Worm (Caenorhabditis elegans): ENCODE results near the gene T25D10.4.

Gene T25D10.4

DNA sequence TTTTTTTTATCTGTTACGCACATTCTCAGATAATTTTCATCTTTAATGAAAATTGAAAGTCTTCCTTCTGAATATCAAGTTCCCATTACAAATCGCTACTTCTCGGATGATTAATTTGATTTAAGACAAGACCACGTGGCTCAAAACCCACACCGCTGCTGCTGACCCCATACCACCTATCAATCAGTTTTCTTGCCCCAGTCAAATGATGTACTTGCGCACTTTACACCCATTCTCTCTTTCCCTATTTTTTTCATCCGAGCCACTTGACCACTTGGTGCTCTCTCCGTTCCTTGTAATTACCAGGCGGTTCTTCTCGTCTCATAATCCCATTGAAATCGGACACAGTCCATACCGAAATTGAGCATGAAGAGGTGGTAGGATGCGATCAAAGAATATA, 16.0 kb downstream of the T25D10.4 start:
- TF ChIP-seq mec-3 (tag; optimal IDR thresholded peaks at IDR 0.05; ENCODE audit: borderline replicate concordance) (no peak), zip-5 (tag; optimal IDR thresholded peaks at IDR 0.05) (no peak), unc-55 (GFP tag; optimal IDR thresholded peaks at IDR 0.05) (peak; percentile 52)

DNA sequence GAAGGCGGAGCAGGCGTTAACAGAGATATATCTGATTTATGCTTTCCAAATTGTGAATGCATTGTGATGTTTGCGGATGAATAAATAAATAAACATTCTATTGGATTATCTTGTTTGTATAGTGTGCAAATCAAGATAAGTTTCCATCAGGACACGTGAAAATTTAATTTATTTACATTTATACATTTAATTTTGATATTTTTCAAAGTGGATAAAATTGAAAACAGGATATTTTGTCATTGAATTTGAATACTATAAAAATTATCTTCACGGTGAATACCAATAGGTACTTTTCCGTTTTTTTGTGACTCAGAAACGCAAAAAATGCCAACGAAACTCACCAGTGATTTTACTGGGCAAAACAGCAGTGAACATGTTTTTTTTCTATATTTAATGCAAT, 18.9 kb downstream of the T25D10.4 start, which contains the start of gene F58F12.3:
TSS of gene F58F12.3 (minus strand) at position 101 of the 400 bp plus-strand sequence.
- TF ChIP-seq ceh-24 (tag; optimal IDR thresholded peaks at IDR 0.05): no peak
- TF ChIP-seq hlh-15 (tag; optimal IDR thresholded peaks at IDR 0.05): no peak

DNA sequence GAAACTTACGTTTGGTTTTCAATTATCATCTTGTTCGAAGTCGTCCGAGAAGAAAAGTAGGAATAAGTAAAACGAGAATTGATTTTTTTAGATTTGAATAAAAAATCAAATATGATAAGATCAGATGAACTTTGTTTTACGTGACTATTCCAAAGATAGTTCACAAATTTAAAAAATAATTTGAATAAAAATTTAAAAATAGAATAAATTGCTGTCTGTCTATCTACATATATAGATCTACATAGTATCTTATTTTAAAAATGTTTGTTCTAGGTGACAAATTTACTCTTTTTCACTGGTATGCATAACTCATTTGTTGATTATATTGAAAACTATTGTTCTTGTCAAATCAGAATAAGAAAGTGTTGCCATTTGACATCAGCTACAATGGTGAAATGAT, 22.1 kb downstream of the T25D10.4 start, which contains the start of gene F58F12.2:
TSS of gene F58F12.2 (minus strand) at position 101 of the 400 bp plus-strand sequence.
- TF ChIP-seq ceh-48 (tag; optimal IDR thresholded peaks at IDR 0.05) (no peak), unc-42 (tag; optimal IDR thresholded peaks at IDR 0.05) (no peak), syd-9 (tag; optimal IDR thresholded peaks at IDR 0.05) (no peak), sdc-2 (tag; optimal IDR thresholded peaks at IDR 0.05) (no peak), nhr-232 (tag; optimal IDR thresholded peaks at IDR 0.05) (no peak), ceh-18 (tag; optimal IDR thresholded peaks at IDR 0.05) (no peak), F13H6.1 (tag; optimal IDR thresholded peaks at IDR 0.05) (no peak), lim-6 (tag; optimal IDR thresholded peaks at IDR 0.05) (no peak), K02D7.2 (tag; optimal IDR thresholded peaks at IDR 0.05) (no peak), ceh-6 (GFP tag; optimal IDR thresholded peaks at IDR 0.05) (no peak), ref-2 (tag; optimal IDR thresholded peaks at IDR 0.05) (no peak), eyg-1 (tag; optimal IDR thresholded peaks at IDR 0.05) (no peak), pat-9 (tag; optimal IDR thresholded peaks at IDR 0.05) (no peak), C38D4.7 (GFP tag; optimal IDR thresholded peaks at IDR 0.05) (no peak), pha-4 (tag; optimal IDR thresholded peaks at IDR 0.05) (no peak), ceh-31 (tag; optimal IDR thresholded peaks at IDR 0.05) (no peak), ama-1 (optimal IDR thresholded peaks at IDR 0.05) (no peak), hlh-30 (tag; optimal IDR thresholded peaks at IDR 0.05; ENCODE audit: insufficient read depth) (no peak), ceh-19 (GFP tag; optimal IDR thresholded peaks at IDR 0.05) (no peak)

DNA sequence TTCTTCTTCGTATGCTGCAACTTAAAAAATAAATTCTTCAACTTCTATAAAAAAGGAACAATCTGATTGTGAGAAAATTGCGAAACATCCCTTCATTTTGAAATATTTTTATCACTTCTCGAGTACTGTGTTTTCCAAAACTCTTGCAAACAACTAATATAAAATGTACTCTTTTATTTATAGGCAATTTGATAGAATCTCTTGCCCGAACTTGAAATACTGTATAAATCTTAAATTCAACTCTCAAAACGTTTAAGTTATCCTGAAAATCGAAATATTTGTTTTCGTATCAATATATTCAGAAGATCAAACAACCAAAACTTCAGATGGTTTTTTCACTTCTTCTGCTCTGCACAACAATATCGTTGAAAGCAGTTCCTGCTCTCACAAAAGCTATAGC, 23.6 kb downstream of the T25D10.4 start, which contains the start of gene F58F12.4:
TSS of gene F58F12.4 (plus strand) at position 301 of the 400 bp plus-strand sequence.
- TF ChIP-seq F13H6.1 (tag; optimal IDR thresholded peaks at IDR 0.05) (no peak), hlh-6 (tag; optimal IDR thresholded peaks at IDR 0.05) (no peak), hlh-13 (GFP tag; optimal IDR thresholded peaks at IDR 0.05) (no peak), sox-2 (GFP tag; IDR thresholded peaks at IDR 0.05) (no peak), ceh-14 (tag; optimal IDR thresholded peaks at IDR 0.05) (no peak), ceh-18 (tag; optimal IDR thresholded peaks at IDR 0.05) (no peak), fkh-10 (GFP tag; optimal IDR thresholded peaks at IDR 0.05) (no peak), pha-2 (tag; optimal IDR thresholded peaks at IDR 0.05) (no peak), ceh-22 (tag; optimal IDR thresholded peaks at IDR 0.05) (no peak)

DNA sequence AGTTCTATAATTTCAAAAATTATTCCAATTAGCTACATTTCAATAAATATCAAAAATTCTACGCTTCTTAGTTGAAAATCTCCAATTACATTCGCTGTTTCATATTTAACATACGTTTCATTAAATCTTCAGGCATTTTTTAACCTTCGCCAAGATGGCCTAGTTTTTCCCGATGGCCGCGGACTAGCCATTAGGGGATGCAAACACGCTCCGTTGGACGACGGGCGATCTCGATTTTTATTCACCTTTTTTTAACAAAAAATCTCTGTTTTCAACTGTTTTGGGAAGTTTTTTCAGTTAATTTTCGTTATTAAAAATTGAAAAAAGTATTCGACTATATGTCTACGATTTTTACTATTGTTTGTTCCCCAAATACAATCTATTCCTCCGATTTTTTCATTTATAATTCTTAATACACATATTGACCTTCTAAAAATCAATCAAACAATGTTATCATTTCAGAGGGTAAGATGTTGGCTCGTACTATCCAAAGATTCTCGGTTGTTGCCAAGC, 26.8 kb downstream of the T25D10.4 start, which contains the start of gene F58F12.1:
TSS of gene F58F12.1 (plus strand) at position 463 of the 513 bp plus-strand sequence.
- TF ChIP-seq ceh-2 (tag; optimal IDR thresholded peaks at IDR 0.05): peak; percentile 88
- no peak for TF ChIP-seq ceh-30 (tag; optimal IDR thresholded peaks at IDR 0.05)
- TF ChIP-seq lin-11 (tag; optimal IDR thresholded peaks at IDR 0.05): no peak
- TF ChIP-seq zip-5 (tag; optimal IDR thresholded peaks at IDR 0.05): peak; percentile 44
- peak; percentile 28 for TF ChIP-seq dmd-4 (tag; optimal IDR thresholded peaks at IDR 0.05; ENCODE audit: borderline replicate concordance)
- TF ChIP-seq eyg-1 (tag; optimal IDR thresholded peaks at IDR 0.05): no peak
- TF ChIP-seq ets-4 (tag; optimal IDR thresholded peaks at IDR 0.05): peak; percentile 82
- TF ChIP-seq mec-3 (tag; optimal IDR thresholded peaks at IDR 0.05; ENCODE audit: borderline replicate concordance): no peak
- TF ChIP-seq K02D7.2 (tag; optimal IDR thresholded peaks at IDR 0.05): no peak
- peak; percentile 26 for TF ChIP-seq nfya-1 (tag; optimal IDR thresholded peaks at IDR 0.05)
- TF ChIP-seq nhr-232 (tag; optimal IDR thresholded peaks at IDR 0.05): no peak
- no peak for TF ChIP-seq ztf-16 (tag; optimal IDR thresholded peaks at IDR 0.05)
- no peak for TF ChIP-seq unc-42 (tag; optimal IDR thresholded peaks at IDR 0.05)
- TF ChIP-seq ceh-18 (tag; optimal IDR thresholded peaks at IDR 0.05): peak; percentile 19
- no peak for TF ChIP-seq ceh-24 (tag; optimal IDR thresholded peaks at IDR 0.05)
- TF ChIP-seq elt-2 (tag; optimal IDR thresholded peaks at IDR 0.05): peak; percentile 48
- no peak for TF ChIP-seq ceh-6 (GFP tag; optimal IDR thresholded peaks at IDR 0.05)
- TF ChIP-seq ceh-31 (tag; optimal IDR thresholded peaks at IDR 0.05): peak; percentile 93
- no peak for TF ChIP-seq sox-4 (tag; optimal IDR thresholded peaks at IDR 0.05)
- no peak for TF ChIP-seq ceh-19 (GFP tag; optimal IDR thresholded peaks at IDR 0.05)
- peak; percentile 14 for TF ChIP-seq unc-86 (tag; optimal IDR thresholded peaks at IDR 0.05)
- TF ChIP-seq ama-1 (optimal IDR thresholded peaks at IDR 0.05): no peak
- no peak for TF ChIP-seq ceh-48 (tag; optimal IDR thresholded peaks at IDR 0.05)
- TF ChIP-seq tbx-7 (tag; optimal IDR thresholded peaks at IDR 0.05): peak; percentile 74
- no peak for TF ChIP-seq ceh-45 (GFP tag; IDR thresholded peaks at IDR 0.05)
- no peak for TF ChIP-seq unc-55 (GFP tag; optimal IDR thresholded peaks at IDR 0.05)
- no peak for TF ChIP-seq hlh-6 (tag; optimal IDR thresholded peaks at IDR 0.05)
- TF ChIP-seq sdc-2 (tag; optimal IDR thresholded peaks at IDR 0.05): no peak

Measured in whole organism, late embryonic.